Fruit fly (Drosophila melanogaster): ENCODE measurements around the gene CG18088.
A peak's percentile ranks its signal among the peaks of the same experiment; 100 is the strongest.

CG18088 gene

dm6 chr2L:8982584-8983302 lies 15.4 kb downstream of the CG18088 start (continued):
- peak; percentile 50; the same call in 1 of the 2 replicates for TF ChIP-seq CG32532 (GFP tag; IDR thresholded peaks at IDR 0.05)
- TF ChIP-seq CG2889 (GFP tag; IDR thresholded peaks at IDR 0.05), result no peak
- TF ChIP-seq br (optimal IDR thresholded peaks at IDR 0.05), result no peak
- peak; percentile 57; the same call in 1 of the 2 replicates for TF ChIP-seq Atf6 (GFP tag; IDR thresholded peaks at IDR 0.05)
- TF ChIP-seq sisA (GFP tag; IDR thresholded peaks at IDR 0.05), result no peak
- peak; percentile 66 for TF ChIP-seq stc (GFP tag; IDR thresholded peaks at IDR 0.05)
- peak; percentile 69 for TF ChIP-seq unpg (GFP tag; optimal IDR thresholded peaks at IDR 0.05)
- no peak for TF ChIP-seq Dref (GFP tag; IDR thresholded peaks at IDR 0.05)
- TF ChIP-seq gro (GFP tag; optimal IDR thresholded peaks at IDR 0.05), result peak; percentile 62
- no peak for TF ChIP-seq stwl (tag; optimal IDR thresholded peaks at IDR 0.05)
- no peak for TF ChIP-seq CG1603 (tag; optimal IDR thresholded peaks at IDR 0.05)
- peak; percentile 38 for TF ChIP-seq CG6813 (GFP tag; optimal IDR thresholded peaks at IDR 0.05)
- no peak for TF ChIP-seq fd102C (GFP tag; optimal IDR thresholded peaks at IDR 0.05)
- no peak for TF ChIP-seq Ets97D (GFP tag; optimal IDR thresholded peaks at IDR 0.05)
- no peak for TF ChIP-seq sr (GFP tag; IDR thresholded peaks at IDR 0.05)
- TF ChIP-seq gfzf (GFP tag; optimal IDR thresholded peaks at IDR 0.05), result no peak
- no peak for TF ChIP-seq CG9932 (GFP tag; IDR thresholded peaks at IDR 0.05)
- TF ChIP-seq CG13775 (GFP tag; optimal IDR thresholded peaks at IDR 0.05), result no peak
- no peak for TF ChIP-seq ac (GFP tag; optimal IDR thresholded peaks at IDR 0.05)
- TF ChIP-seq HmgD (GFP tag; optimal IDR thresholded peaks at IDR 0.05), result no peak
- TF ChIP-seq sima (GFP tag; optimal IDR thresholded peaks at IDR 0.05), result no peak
- TF ChIP-seq NFAT (GFP tag; IDR thresholded peaks at IDR 0.05), result peak; percentile 28; the same call in 1 of the 2 replicates
- no peak for TF ChIP-seq CG4360 (GFP tag; IDR thresholded peaks at IDR 0.05)
- TF ChIP-seq Pdp1 (GFP tag; optimal IDR thresholded peaks at IDR 0.05), result peak; percentile 8 to 23
- TF ChIP-seq Awh (GFP tag; IDR thresholded peaks at IDR 0.05), result no peak
- TF ChIP-seq CG15601 (tag; optimal IDR thresholded peaks at IDR 0.05), result no peak
- peak; percentile 47 for TF ChIP-seq CG17385 (GFP tag; optimal IDR thresholded peaks at IDR 0.05)
- TF ChIP-seq lov (optimal IDR thresholded peaks at IDR 0.05), result no peak
- TF ChIP-seq lov (GFP tag; IDR thresholded peaks at IDR 0.05), result no peak
- no peak for TF ChIP-seq Ravus (GFP tag; IDR thresholded peaks at IDR 0.05)
- TF ChIP-seq so (GFP tag; IDR thresholded peaks at IDR 0.05), result peak; percentile 70; the same call in 1 of the 3 replicates
- 0 out of 2 replicates have a peak, but pooled peaks have one; percentile 4 for TF ChIP-seq ranshi (GFP tag; IDR thresholded peaks at IDR 0.05)
- no peak for TF ChIP-seq CG17568 (GFP tag; optimal IDR thresholded peaks at IDR 0.05)
- TF ChIP-seq jumu (GFP tag; optimal IDR thresholded peaks at IDR 0.05), result no peak
- TF ChIP-seq sob (GFP tag; IDR thresholded peaks at IDR 0.05), result peak; percentile 47; the same call in 1 of the 2 replicates
- TF ChIP-seq Dll (GFP tag; IDR thresholded peaks at IDR 0.05; ENCODE audit: partially characterized antibody), result no peak
- no peak for TF ChIP-seq Nf-YA (GFP tag; IDR thresholded peaks at IDR 0.05)
- TF ChIP-seq Sox100B (GFP tag; optimal IDR thresholded peaks at IDR 0.05), result peak; percentile 53
- no peak for TF ChIP-seq CG4707 (GFP tag; optimal IDR thresholded peaks at IDR 0.05)
- peak; percentile 7 for TF ChIP-seq CG14710 (tag; optimal IDR thresholded peaks at IDR 0.05)
- peak; percentile 53 for TF ChIP-seq CG12391 (tag; optimal IDR thresholded peaks at IDR 0.05)
- no peak for TF ChIP-seq CG2129 (GFP tag; IDR thresholded peaks at IDR 0.05; ENCODE audit: partially characterized antibody)
- TF ChIP-seq chm (GFP tag; IDR thresholded peaks at IDR 0.05), result no peak
- TF ChIP-seq CG12071 (GFP tag; optimal IDR thresholded peaks at IDR 0.05), result no peak
- peak; percentile 10 for TF ChIP-seq CG18619 (GFP tag; optimal IDR thresholded peaks at IDR 0.05)
- no peak for TF ChIP-seq Gug (GFP tag; IDR thresholded peaks at IDR 0.05)
- TF ChIP-seq Bdp1 (GFP tag; optimal IDR thresholded peaks at IDR 0.05), result no peak
- TF ChIP-seq sens-2 (GFP tag; IDR thresholded peaks at IDR 0.05), result 0 out of 2 replicates have a peak, but pooled peaks have one; percentile 30
- peak; percentile 47 for TF ChIP-seq esg (GFP tag; conservative IDR thresholded peaks at IDR 0.05)
- TF ChIP-seq Rx (GFP tag; IDR thresholded peaks at IDR 0.05), result no peak
- TF ChIP-seq Deaf1 (tag; optimal IDR thresholded peaks at IDR 0.05), result no peak

Data from whole organism, embryonic.